Fruit fly (Drosophila melanogaster) whole organism, wandering third instar larva: ENCODE results near the gene Ubr1.

Experiments
- Abd-B ChIP-seq: fragments of >200 bp; optimal IDR thresholded peaks from 2 replicates; lab custom pipeline; 2017; ENCODE audit warnings: missing biosample characterization, missing genetic modification characterization
- CG32264 ChIP-seq: fragments of 200-800 bp; sonication (Bioruptor generic); optimal IDR thresholded peaks from 2 replicates; lab custom pipeline; 2016; ENCODE audit warnings: missing biosample characterization, missing genetic modification characterization
- CG9705 ChIP-seq: fragments of 200-800 bp; sonication (Bioruptor generic); optimal IDR thresholded peaks from 2 replicates; lab custom pipeline; 2018; ENCODE audit warnings: missing biosample characterization, mild to moderate bottlenecking, missing genetic modification characterization
- CrebA ChIP-seq: fragments of 200-800 bp; sonication (Bioruptor generic); optimal IDR thresholded peaks from 2 replicates; lab custom pipeline; 2016; ENCODE audit warnings: missing biosample characterization, mild to moderate bottlenecking, missing genetic modification characterization, borderline replicate concordance
- Dfd ChIP-seq: fragments of >200 bp; optimal IDR thresholded peaks from 2 replicates; lab custom pipeline; 2017; ENCODE audit warnings: missing biosample characterization, missing genetic modification characterization
- Dif ChIP-seq: fragments of 200-275, 200-300 bp; sonication (Bioruptor generic); optimal IDR thresholded peaks from 2 replicates; lab custom pipeline; 2018; ENCODE audit warnings: missing biosample characterization, missing genetic modification characterization; ENCODE audit not compliant: partially characterized antibody
- GATAd ChIP-seq: sonication (Bioruptor generic); optimal IDR thresholded peaks from 2 replicates; lab custom pipeline; 2016; ENCODE audit warnings: missing biosample characterization, missing genetic modification characterization
- HLH106 ChIP-seq: fragments of 200-800 bp; optimal IDR thresholded peaks from 3 replicates; lab custom pipeline; 2019; ENCODE audit warnings: missing biosample characterization, mild to moderate bottlenecking, missing genetic modification characterization, moderate library complexity
- Hnf4 ChIP-seq: fragments of 200-800 bp; sonication (Bioruptor generic); optimal IDR thresholded peaks from 2 replicates; lab custom pipeline; 2016; ENCODE audit warnings: missing biosample characterization, mild to moderate bottlenecking, missing genetic modification characterization
- Hr78 ChIP-seq: fragments of >200 bp; optimal IDR thresholded peaks from 2 replicates; lab custom pipeline; 2017; ENCODE audit warnings: missing biosample characterization, missing genetic modification characterization
- Hr83 ChIP-seq: fragments of 200-300 bp; sonication (Bioruptor generic); optimal IDR thresholded peaks from 2 replicates; lab custom pipeline; 2016; ENCODE audit warnings: missing biosample characterization, mild to moderate bottlenecking, missing genetic modification characterization, moderate library complexity; ENCODE audit not compliant: poor library complexity, severe bottlenecking
- Jra ChIP-seq: sonication (Bioruptor generic); optimal IDR thresholded peaks from 2 replicates; lab custom pipeline; 2016; ENCODE audit warnings: missing biosample characterization, missing genetic modification characterization
- Mio ChIP-seq: sonication (Bioruptor generic); optimal IDR thresholded peaks from 2 replicates; lab custom pipeline; 2016; ENCODE audit warnings: missing biosample characterization, missing genetic modification characterization
- Myc ChIP-seq: fragments of >200 bp; optimal IDR thresholded peaks from 2 replicates; lab custom pipeline; 2017
- N ChIP-seq: fragments of >200 bp; optimal IDR thresholded peaks from 2 replicates; lab custom pipeline; 2018; ENCODE audit warnings: missing biosample characterization, missing external identifiers, missing genetic modification characterization
- OdsH ChIP-seq: fragments of 200-800 bp; sonication (Bioruptor generic); optimal IDR thresholded peaks from 2 replicates; lab custom pipeline; 2016; ENCODE audit warnings: missing biosample characterization, mild to moderate bottlenecking, missing genetic modification characterization
- Rel ChIP-seq, 2 experiments: fragments of 200-800 bp; sonication (Bioruptor generic) in 1 of 2; optimal IDR thresholded peaks; 2 replicates in 1 of 2; 3 replicates in 1 of 2; lab custom pipeline; 2016 to 2019; ENCODE audit warnings: mild to moderate bottlenecking in 2 of 2, missing biosample characterization in 2 of 2, missing genetic modification characterization in 2 of 2, moderate library complexity in 1 of 2
- Sp1 ChIP-seq: fragments of 200-800 bp; sonication (Bioruptor generic); optimal IDR thresholded peaks from 3 replicates; lab custom pipeline; 2019; ENCODE audit warnings: missing biosample characterization, mild to moderate bottlenecking, missing genetic modification characterization, moderate library complexity
- Vsx2 ChIP-seq: fragments of 200-300, 225-300 bp; sonication (Bioruptor generic); optimal IDR thresholded peaks from 2 replicates; lab custom pipeline; 2018; ENCODE audit warnings: missing biosample characterization, missing genetic modification characterization; ENCODE audit not compliant: partially characterized antibody
- br ChIP-seq: fragments of 200-800 bp; sonication (Bioruptor generic); optimal IDR thresholded peaks from 2 replicates; lab custom pipeline; 2016; ENCODE audit warnings: missing biosample characterization, missing genetic modification characterization
- brk ChIP-seq: fragments of 200-800 bp; sonication (Bioruptor generic); optimal IDR thresholded peaks from 2 replicates; lab custom pipeline; 2016; ENCODE audit warnings: missing biosample characterization, mild to moderate bottlenecking, missing genetic modification characterization
- dl ChIP-seq, 2 experiments: fragments of 175-275, 200-275 bp in 1 of 2; fragments of 200-275 bp in 1 of 2; sonication (Bioruptor generic); optimal IDR thresholded peaks; lab custom pipeline; 2018; ENCODE audit warnings: mild to moderate bottlenecking in 2 of 2, missing biosample characterization in 2 of 2, missing genetic modification characterization in 2 of 2, moderate library complexity in 2 of 2; ENCODE audit not compliant: partially characterized antibody in 2 of 2, insufficient read depth in 1 of 2
- dmrt93B ChIP-seq: fragments of 200-800 bp; sonication (Bioruptor generic); optimal IDR thresholded peaks from 2 replicates; lab custom pipeline; 2018; ENCODE audit warnings: missing biosample characterization, mild to moderate bottlenecking, missing genetic modification characterization
- dsf ChIP-seq: sonication (Bioruptor generic); optimal IDR thresholded peaks from 2 replicates; lab custom pipeline; 2016; ENCODE audit warnings: missing biosample characterization, missing genetic modification characterization, borderline replicate concordance
- ey ChIP-seq: fragments of 200-800 bp; sonication (Bioruptor generic); optimal IDR thresholded peaks from 2 replicates; lab custom pipeline; 2016; ENCODE audit warnings: missing biosample characterization, missing genetic modification characterization
- foxo ChIP-seq, 2 experiments: fragments of 200-800 bp; sonication (Bioruptor generic); optimal IDR thresholded peaks; 2 replicates in 1 of 2; 3 replicates in 1 of 2; lab custom pipeline; 2016 to 2017; ENCODE audit warnings: missing biosample characterization in 2 of 2, missing genetic modification characterization in 2 of 2
- fru ChIP-seq: fragments of 200-800 bp; sonication (Bioruptor generic); optimal IDR thresholded peaks from 3 replicates; lab custom pipeline; 2016; ENCODE audit warnings: missing biosample characterization, mild to moderate bottlenecking, missing genetic modification characterization
- h ChIP-seq: fragments of 200-800 bp; sonication (Bioruptor generic); optimal IDR thresholded peaks from 3 replicates; lab custom pipeline; 2016; ENCODE audit warnings: missing biosample characterization, mild to moderate bottlenecking, missing genetic modification characterization
- jim ChIP-seq: fragments of 175-275, 200-325 bp; sonication (Bioruptor generic); optimal IDR thresholded peaks from 2 replicates; lab custom pipeline; 2016; ENCODE audit warnings: missing biosample characterization, mild to moderate bottlenecking, missing genetic modification characterization
- lola ChIP-seq: fragments of >200 bp; optimal IDR thresholded peaks from 2 replicates; lab custom pipeline; 2017; ENCODE audit warnings: missing biosample characterization, missing genetic modification characterization
- pan ChIP-seq: fragments of >200 bp; optimal IDR thresholded peaks from 2 replicates; lab custom pipeline; 2017
- psq ChIP-seq: fragments of 200-800 bp; sonication (Bioruptor generic); optimal IDR thresholded peaks from 3 replicates; lab custom pipeline; 2017; ENCODE audit warnings: missing biosample characterization, mild to moderate bottlenecking, missing genetic modification characterization, moderate library complexity
- rgr ChIP-seq: fragments of 200-800 bp; sonication (Bioruptor generic); optimal IDR thresholded peaks from 3 replicates; lab custom pipeline; 2016; ENCODE audit warnings: missing biosample characterization, mild to moderate bottlenecking, missing genetic modification characterization
- sage ChIP-seq: fragments of 200-800 bp; sonication (Bioruptor generic); optimal IDR thresholded peaks from 2 replicates; lab custom pipeline; 2016; ENCODE audit warnings: missing biosample characterization, mild to moderate bottlenecking, missing genetic modification characterization
- sv ChIP-seq: fragments of 200-800 bp; sonication (Bioruptor generic); optimal IDR thresholded peaks from 3 replicates; lab custom pipeline; 2016; ENCODE audit warnings: missing biosample characterization, missing genetic modification characterization
- tai ChIP-seq: sonication (Bioruptor generic); optimal IDR thresholded peaks from 2 replicates; lab custom pipeline; 2016; ENCODE audit warnings: missing biosample characterization, missing genetic modification characterization
- usp ChIP-seq: fragments of >200 bp; optimal IDR thresholded peaks from 2 replicates; lab custom pipeline; 2017; ENCODE audit warnings: missing biosample characterization, missing genetic modification characterization
- woc ChIP-seq: sonication (Bioruptor generic); optimal IDR thresholded peaks from 2 replicates; lab custom pipeline; 2016; ENCODE audit warnings: missing biosample characterization, mild to moderate bottlenecking, missing genetic modification characterization

Gene Ubr1

DNA sequence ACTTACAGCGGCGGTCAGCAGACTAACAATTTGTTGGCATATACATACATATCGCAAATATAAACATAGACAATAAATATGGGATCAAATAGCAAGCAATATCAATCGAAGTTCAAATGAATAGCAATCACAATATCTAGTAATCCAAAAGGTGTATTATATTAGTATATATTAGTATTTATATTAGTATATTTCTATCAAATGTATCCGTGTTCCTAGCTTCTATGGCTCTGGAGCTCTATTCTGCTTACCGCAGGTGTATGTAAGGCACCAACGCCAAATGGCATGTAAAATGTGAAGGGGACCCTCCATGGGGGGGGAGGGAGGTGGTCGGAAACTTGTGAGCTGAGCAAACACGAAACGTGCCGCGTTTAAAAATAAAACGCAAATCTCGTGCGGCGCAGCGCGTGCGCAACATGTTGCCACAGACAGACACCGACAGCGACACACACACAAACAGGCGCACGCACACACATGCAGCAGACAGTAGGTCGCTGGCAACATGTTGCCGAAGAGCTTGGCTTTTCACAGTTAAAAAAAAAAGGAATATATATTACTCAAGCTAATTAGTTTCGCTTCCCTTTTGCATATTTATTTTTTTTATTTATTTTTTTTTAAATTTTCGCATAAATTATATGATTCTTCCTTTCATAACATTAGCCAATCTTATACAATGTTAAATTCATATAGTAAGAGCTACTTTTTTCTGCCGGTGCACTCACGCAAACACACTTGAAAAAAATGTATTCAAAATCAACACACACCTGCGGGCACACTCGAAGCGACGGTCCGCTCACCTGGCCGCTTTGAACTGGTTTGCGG lies 37.8 kb downstream of the Ubr1 start:
- TF ChIP-seq Sp1 (GFP tag; lab: Kevin White, UChicago) (peak; percentile 87), dl (GFP tag; optimal IDR thresholded peaks at IDR 0.05; lab: Kevin White, UChicago; ENCODE audit: insufficient read depth in 1 of 2, partially characterized antibody in 2 of 2) (no peak), pan (lab: Kevin White, UChicago) (no peak), woc (GFP tag; lab: Kevin White, UChicago) (peak; percentile 40), rgr (GFP tag; lab: Kevin White, UChicago) (peak; percentile 35), tai (no peak), sage (no peak), GATAd (GFP tag; lab: Kevin White, UChicago) (no peak), Jra (GFP tag; lab: Kevin White, UChicago) (no peak), Dif (GFP tag; lab: Kevin White, UChicago) (no peak), Vsx2 (no peak), N (GFP tag; lab: Kevin White, UChicago) (no peak), Hnf4 (GFP tag; lab: Kevin White, UChicago) (no peak), dsf (GFP tag; lab: Kevin White, UChicago) (no peak), CG32264 (GFP tag; lab: Kevin White, UChicago) (no peak), Rel (GFP tag; optimal IDR thresholded peaks at IDR 0.05; lab: Kevin White, UChicago) (no peak), Rel (tag; optimal IDR thresholded peaks at IDR 0.05; lab: Kevin White, UChicago) (peak; percentile 34), OdsH (GFP tag; lab: Kevin White, UChicago) (peak; percentile 38), Myc (lab: Kevin White, UChicago) (no peak), br (GFP tag; lab: Kevin White, UChicago) (no peak), ey (GFP tag; lab: Kevin White, UChicago) (peak; percentile 12), brk (GFP tag; lab: Kevin White, UChicago) (no peak), sv (GFP tag; lab: Kevin White, UChicago) (peak; percentile 62), h (GFP tag; lab: Kevin White, UChicago) (peak; percentile 59), usp (GFP tag; lab: Kevin White, UChicago) (no peak), CrebA (no peak), jim (GFP tag; lab: Kevin White, UChicago) (no peak), psq (peak; percentile 47), HLH106 (tag; lab: Kevin White, UChicago) (peak; percentile 86), Abd-B (GFP tag; lab: Kevin White, UChicago) (no peak), Mio (GFP tag; lab: Kevin White, UChicago) (no peak), Hr83 (GFP tag; lab: Kevin White, UChicago) (no peak), Dfd (GFP tag; lab: Kevin White, UChicago) (no peak), lola (GFP tag; lab: Kevin White, UChicago) (no peak), Hr78 (no peak), fru (peak; percentile 66), dmrt93B (GFP tag; lab: Kevin White, UChicago) (peak; percentile 63), foxo (GFP tag; optimal IDR thresholded peaks at IDR 0.05; lab: Kevin White, UChicago) (peak in 1 of 2 experiments; percentile 58), CG9705 (GFP tag; lab: Kevin White, UChicago) (peak; percentile 60)

DNA sequence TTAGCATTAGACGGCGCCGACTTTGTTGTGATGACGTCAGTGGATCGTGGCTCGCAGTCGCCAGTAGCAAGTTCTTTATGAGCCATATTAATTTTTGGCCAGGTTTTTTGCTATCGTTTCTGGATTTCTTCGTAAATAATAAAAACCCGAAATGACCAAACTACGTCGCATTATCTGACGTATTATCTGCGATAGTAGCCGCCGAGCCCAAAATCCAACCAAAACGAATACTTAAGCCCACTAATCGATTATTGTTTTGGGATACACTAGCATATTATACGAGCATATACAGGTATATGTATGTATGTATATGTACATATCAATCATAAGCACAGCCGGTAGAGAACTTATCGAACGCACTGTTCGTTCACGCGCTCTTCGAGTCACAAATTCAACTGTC lies 41.8 kb downstream of the Ubr1 start:
- no peak for TF ChIP-seq Abd-B (GFP tag; lab: Kevin White, UChicago)
- no peak for TF ChIP-seq foxo (GFP tag; optimal IDR thresholded peaks at IDR 0.05; lab: Kevin White, UChicago)
- no peak for TF ChIP-seq fru
- no peak for TF ChIP-seq ey (GFP tag; lab: Kevin White, UChicago)
- TF ChIP-seq Sp1 (GFP tag; lab: Kevin White, UChicago) = no peak
- TF ChIP-seq jim (GFP tag; lab: Kevin White, UChicago) = no peak
- TF ChIP-seq Rel (GFP tag; optimal IDR thresholded peaks at IDR 0.05; lab: Kevin White, UChicago) = no peak
- TF ChIP-seq Rel (tag; optimal IDR thresholded peaks at IDR 0.05; lab: Kevin White, UChicago) = no peak
- TF ChIP-seq dmrt93B (GFP tag; lab: Kevin White, UChicago) = no peak
- TF ChIP-seq sv (GFP tag; lab: Kevin White, UChicago) = no peak
- no peak for TF ChIP-seq Dif (GFP tag; lab: Kevin White, UChicago)
- no peak for TF ChIP-seq psq
- no peak for TF ChIP-seq lola (GFP tag; lab: Kevin White, UChicago)
